Fruit fly (Drosophila melanogaster) whole organism, embryonic: ENCODE measurements around the gene CG5381.

Experiments used
- Abd-B ChIP-seq: fragments of 200-800 bp; sonication (Bioruptor generic); optimal IDR thresholded peaks from 2 replicates; lab custom pipeline; 2018; ENCODE audit warnings: missing biosample characterization, mild to moderate bottlenecking, missing genetic modification characterization, moderate library complexity
- CG11695 ChIP-seq: fragments of 200-800 bp; sonication (Bioruptor generic); IDR thresholded peaks from 3 replicates; pipeline ENCODE4 v1.3.6; 2022; ENCODE audit warnings: missing biosample characterization, missing genetic modification characterization
- CG12236 ChIP-seq: fragments of 200-800 bp; sonication (Bioruptor generic); optimal IDR thresholded peaks from 2 replicates; lab custom pipeline; 2016; ENCODE audit warnings: missing biosample characterization, missing genetic modification characterization
- CG12391 ChIP-seq: fragments of 200-800 bp; sonication (Bioruptor generic); optimal IDR thresholded peaks from 3 replicates; lab custom pipeline; 2018; ENCODE audit warnings: missing biosample characterization, mild to moderate bottlenecking, missing genetic modification characterization, moderate library complexity
- CG13296 ChIP-seq: fragments of 200-800 bp; sonication (Bioruptor generic); optimal IDR thresholded peaks from 3 replicates; lab custom pipeline; 2018; ENCODE audit warnings: missing biosample characterization, mild to moderate bottlenecking, missing genetic modification characterization
- CG13894 ChIP-seq: fragments of 200-800 bp; sonication (Bioruptor generic); optimal IDR thresholded peaks from 3 replicates; lab custom pipeline; 2018; ENCODE audit warnings: missing biosample characterization, mild to moderate bottlenecking, missing genetic modification characterization, moderate library complexity
- CG14860 ChIP-seq: fragments of 200-800 bp; sonication (Bioruptor generic); IDR thresholded peaks from 3 replicates; pipeline ENCODE4 v1.3.6; 2022; ENCODE audit warnings: missing biosample characterization, missing genetic modification characterization; ENCODE audit not compliant: partially characterized antibody
- CG14965 ChIP-seq: fragments of 200-800 bp; sonication (Bioruptor generic); optimal IDR thresholded peaks from 2 replicates; lab custom pipeline; 2016; ENCODE audit warnings: missing biosample characterization, missing genetic modification characterization, borderline replicate concordance
- CG15269 ChIP-seq: fragments of 200-800 bp; sonication (Bioruptor generic); optimal IDR thresholded peaks from 2 replicates; lab custom pipeline; 2018; ENCODE audit warnings: missing biosample characterization, mild to moderate bottlenecking, missing genetic modification characterization, moderate library complexity
- CG15514 ChIP-seq: fragments of 200-800 bp; sonication (Bioruptor generic); optimal IDR thresholded peaks from 3 replicates; lab custom pipeline; 2017; ENCODE audit warnings: missing biosample characterization, missing genetic modification characterization, mild to moderate bottlenecking, moderate library complexity, missing genetic modification reagents
- CG17829 ChIP-seq: fragments of 200-800 bp; optimal IDR thresholded peaks from 2 replicates; lab custom pipeline; 2019; ENCODE audit warnings: missing biosample characterization, mild to moderate bottlenecking, missing genetic modification characterization, moderate library complexity
- CG1832 ChIP-seq: fragments of 200-800 bp; sonication (Bioruptor generic); optimal IDR thresholded peaks from 2 replicates; lab custom pipeline; 2017; ENCODE audit warnings: missing biosample characterization, mild to moderate bottlenecking, missing genetic modification characterization, inconsistent platforms
- CG2116 ChIP-seq: fragments of 200-800 bp; sonication (Bioruptor generic); optimal IDR thresholded peaks from 3 replicates; lab custom pipeline; 2018; ENCODE audit warnings: missing biosample characterization, mild to moderate bottlenecking, missing genetic modification characterization
- CG3065 ChIP-seq: fragments of 200-800 bp; sonication (Bioruptor generic); optimal IDR thresholded peaks from 2 replicates; lab custom pipeline; 2016; ENCODE audit warnings: missing biosample characterization, missing genetic modification characterization
- CG31388 ChIP-seq: fragments of 200-800 bp; sonication (Bioruptor generic); optimal IDR thresholded peaks from 2 replicates; lab custom pipeline; 2016; ENCODE audit warnings: missing biosample characterization, missing genetic modification characterization
- CG3407 ChIP-seq: fragments of 200-800 bp; sonication (Bioruptor generic); optimal IDR thresholded peaks from 2 replicates; lab custom pipeline; 2018; ENCODE audit warnings: missing biosample characterization, mild to moderate bottlenecking, missing genetic modification characterization
- CG3847 ChIP-seq: fragments of 200-800 bp; sonication (Bioruptor generic); IDR thresholded peaks from 2 replicates; pipeline ENCODE4 v1.3.6; 2022; ENCODE audit warnings: missing biosample characterization, missing genetic modification characterization
- CG4282 ChIP-seq: fragments of 200-800 bp; sonication (Bioruptor generic); optimal IDR thresholded peaks from 2 replicates; lab custom pipeline; 2016; ENCODE audit warnings: missing biosample characterization, missing genetic modification characterization
- CG4707 ChIP-seq: fragments of 200-800 bp; sonication (Bioruptor generic); optimal IDR thresholded peaks from 2 replicates; lab custom pipeline; 2018; ENCODE audit warnings: missing biosample characterization, mild to moderate bottlenecking, missing genetic modification characterization, moderate library complexity
- CG6654 ChIP-seq: fragments of 200-800 bp; sonication (Bioruptor generic); optimal IDR thresholded peaks from 2 replicates; lab custom pipeline; 2017; ENCODE audit warnings: missing biosample characterization, mild to moderate bottlenecking, missing genetic modification characterization
- CG8290 ChIP-seq, 3 experiments: fragments of 200-800 bp; sonication (Bioruptor generic); optimal IDR thresholded peaks; 2 replicates each; lab custom pipeline; 2016 to 2019; ENCODE audit warnings: missing biosample characterization in 3 of 3, missing genetic modification characterization in 3 of 3, mild to moderate bottlenecking in 2 of 3, moderate library complexity in 1 of 3
- CG8359 ChIP-seq: fragments of 200-800 bp; sonication (Bioruptor generic); optimal IDR thresholded peaks from 2 replicates; lab custom pipeline; 2017; ENCODE audit warnings: missing biosample characterization, mild to moderate bottlenecking, missing genetic modification characterization, borderline replicate concordance
- CTCF ChIP-seq: fragments of 200-800 bp; sonication (Bioruptor generic); optimal IDR thresholded peaks from 2 replicates; lab custom pipeline; 2017; ENCODE audit warnings: missing biosample characterization, mild to moderate bottlenecking, missing genetic modification characterization, moderate library complexity
- Dll ChIP-seq: fragments of 200-800 bp; sonication (Bioruptor generic); IDR thresholded peaks from 4 replicates; pipeline ENCODE4 v1.3.6; 2022; ENCODE audit warnings: missing biosample characterization, missing genetic modification characterization; ENCODE audit not compliant: partially characterized antibody
- Eip74EF ChIP-seq, 2 experiments: fragments of 200-800 bp in 1 of 2; fragments of >200 bp in 1 of 2; sonication (Bioruptor generic) in 1 of 2; optimal IDR thresholded peaks; 2 replicates each; lab custom pipeline; 2017 to 2019; ENCODE audit warnings: missing biosample characterization in 2 of 2, missing genetic modification characterization in 2 of 2, mild to moderate bottlenecking in 1 of 2, moderate library complexity in 1 of 2
- H2.0 ChIP-seq: fragments of 200-800 bp; sonication (Bioruptor generic); IDR thresholded peaks from 2 replicates; pipeline ENCODE4 v1.3.6; 2022; ENCODE audit warnings: missing biosample characterization, missing genetic modification characterization
- MBD-R2 ChIP-seq: fragments of 200-800 bp; sonication (Bioruptor generic); IDR thresholded peaks from 2 replicates; pipeline ENCODE4 v1.3.6; 2022; ENCODE audit warnings: missing biosample characterization, missing genetic modification characterization
- MESR4 ChIP-seq: fragments of 200-800 bp; sonication (Bioruptor generic); optimal IDR thresholded peaks from 2 replicates; lab custom pipeline; 2018; ENCODE audit warnings: missing biosample characterization, mild to moderate bottlenecking, missing genetic modification characterization, moderate library complexity
- Nf-YC ChIP-seq: fragments of 200-800 bp; optimal IDR thresholded peaks from 3 replicates; lab custom pipeline; 2019; ENCODE audit warnings: missing biosample characterization, mild to moderate bottlenecking, missing genetic modification characterization, moderate library complexity
- Optix ChIP-seq: fragments of 200-800 bp; sonication (Bioruptor generic); IDR thresholded peaks from 3 replicates; pipeline ENCODE4 v1.3.6; 2022; ENCODE audit warnings: missing biosample characterization, missing genetic modification characterization
- Pdp1 ChIP-seq, 2 experiments: fragments of 200-800 bp; sonication (Bioruptor generic); optimal IDR thresholded peaks; 3 replicates each; lab custom pipeline; 2016; ENCODE audit warnings: missing biosample characterization in 2 of 2, missing genetic modification characterization in 2 of 2, mild to moderate bottlenecking in 1 of 2, moderate library complexity in 1 of 2
- Ptx1 ChIP-seq: fragments of 200-800 bp; sonication (Bioruptor generic); IDR thresholded peaks from 2 replicates; pipeline ENCODE4 v1.3.6; 2022; ENCODE audit warnings: missing biosample characterization, missing genetic modification characterization
- cato ChIP-seq: fragments of 200-800 bp; sonication (Bioruptor generic); optimal IDR thresholded peaks from 2 replicates; lab custom pipeline; 2016; ENCODE audit warnings: missing biosample characterization, missing genetic modification characterization, borderline replicate concordance
- crp ChIP-seq, 2 experiments: fragments of 200-800 bp; sonication (Bioruptor generic); optimal IDR thresholded peaks; 2 replicates in 1 of 2; 3 replicates in 1 of 2; lab custom pipeline; 2017; ENCODE audit warnings: missing biosample characterization in 2 of 2, missing genetic modification characterization in 2 of 2, mild to moderate bottlenecking in 1 of 2, moderate library complexity in 1 of 2
- ftz-f1 ChIP-seq: fragments of 200-800 bp; sonication (Bioruptor generic); optimal IDR thresholded peaks from 2 replicates; lab custom pipeline; 2016; ENCODE audit warnings: missing biosample characterization, missing genetic modification characterization
- grau ChIP-seq: fragments of 200-800 bp; optimal IDR thresholded peaks from 3 replicates; lab custom pipeline; 2019; ENCODE audit warnings: missing biosample characterization, mild to moderate bottlenecking, missing genetic modification characterization, moderate library complexity
- hbn ChIP-seq: fragments of 200-800 bp; sonication (Bioruptor generic); IDR thresholded peaks from 2 replicates; pipeline ENCODE4 v1.3.6; 2022; ENCODE audit warnings: missing biosample characterization, missing genetic modification characterization; ENCODE audit not compliant: partially characterized antibody
- pb ChIP-seq: fragments of 200-800 bp; sonication (Bioruptor generic); optimal IDR thresholded peaks from 3 replicates; lab custom pipeline; 2016; ENCODE audit warnings: missing biosample characterization, missing genetic modification characterization
- pros ChIP-seq: fragments of 200-800 bp; sonication (Bioruptor generic); optimal IDR thresholded peaks from 3 replicates; lab custom pipeline; 2019; ENCODE audit warnings: missing biosample characterization, mild to moderate bottlenecking, missing genetic modification characterization, moderate library complexity
- pzg ChIP-seq: fragments of 200-800 bp; sonication (Bioruptor generic); optimal IDR thresholded peaks from 3 replicates; lab custom pipeline; 2018; ENCODE audit warnings: missing biosample characterization, mild to moderate bottlenecking, missing genetic modification characterization, moderate library complexity
- sisA ChIP-seq: fragments of 200-800 bp; sonication (Bioruptor generic); IDR thresholded peaks from 2 replicates; pipeline ENCODE4 v1.3.6; 2022; ENCODE audit warnings: missing biosample characterization, missing genetic modification characterization
- sr ChIP-seq: fragments of 200-800 bp; sonication (Bioruptor generic); IDR thresholded peaks from 3 replicates; pipeline ENCODE4 v1.3.6; 2022; ENCODE audit warnings: missing biosample characterization, missing genetic modification characterization
- ssp ChIP-seq: fragments of 200-800 bp; sonication (Bioruptor generic); IDR thresholded peaks from 2 replicates; pipeline ENCODE4 v1.3.6; 2022; ENCODE audit warnings: missing biosample characterization, missing genetic modification characterization
- stwl ChIP-seq: fragments of 200-800 bp; sonication (Bioruptor generic); optimal IDR thresholded peaks from 3 replicates; lab custom pipeline; 2018; ENCODE audit warnings: missing biosample characterization, mild to moderate bottlenecking, missing genetic modification characterization, moderate library complexity
- usp ChIP-seq: fragments of >200 bp; optimal IDR thresholded peaks from 2 replicates; lab custom pipeline; 2017; ENCODE audit warnings: missing biosample characterization, missing genetic modification characterization
- wdn ChIP-seq: fragments of 200-800 bp; sonication (Bioruptor generic); IDR thresholded peaks from 2 replicates; pipeline ENCODE4 v1.3.6; 2022; ENCODE audit warnings: missing biosample characterization, missing genetic modification characterization
- z ChIP-seq: fragments of 200-800 bp; sonication (Bioruptor generic); IDR thresholded peaks from 3 replicates; pipeline ENCODE4 v1.3.6; 2022; ENCODE audit warnings: missing biosample characterization, missing genetic modification characterization
- zen2 ChIP-seq: fragments of 200-800 bp; sonication (Bioruptor generic); IDR thresholded peaks from 3 replicates; pipeline ENCODE4 v1.3.6; 2022; ENCODE audit warnings: missing biosample characterization, missing genetic modification characterization; ENCODE audit not compliant: partially characterized antibody

Gene CG5381

dm6 chr2L:10342471-10342870, 19.6 kb upstream of the CG5381 start, which contains the start of gene Sps2 (continued):
- TF ChIP-seq stwl (tag; lab: Kevin White, UChicago): peak; percentile 57
- TF ChIP-seq CG12236 (GFP tag; lab: Kevin White, UChicago): no peak
- peak; percentile 25 for TF ChIP-seq Nf-YC
- TF ChIP-seq Pdp1 (GFP tag; optimal IDR thresholded peaks at IDR 0.05; lab: Kevin White, UChicago): peak in 1 of 2 experiments; percentile 27
- peak; percentile 17; the same call in 1 of the 2 replicates for TF ChIP-seq ssp (GFP tag; lab: Robert Waterston, UW)
- TF ChIP-seq H2.0 (GFP tag; lab: Robert Waterston, UW): no peak
- no peak for TF ChIP-seq CG3065 (GFP tag; lab: Kevin White, UChicago)
- peak; percentile 26 for TF ChIP-seq grau
- TF ChIP-seq CG8290 (GFP tag; optimal IDR thresholded peaks at IDR 0.05; lab: Kevin White, UChicago): peak; percentile 48
- peak in 1 of 2 experiments; percentile 53 for TF ChIP-seq CG8290 (tag; optimal IDR thresholded peaks at IDR 0.05; lab: Kevin White, UChicago)
- TF ChIP-seq CG17829 (tag; lab: Kevin White, UChicago): peak; percentile 42
- peak; percentile 54 for TF ChIP-seq pzg (GFP tag; lab: Kevin White, UChicago)
- no peak for TF ChIP-seq sisA (GFP tag; lab: Robert Waterston, UW)
- peak; percentile 18 for TF ChIP-seq CG13296 (GFP tag; lab: Kevin White, UChicago)

- TF ChIP-seq wdn (no peak), CG4707 (GFP tag; lab: Kevin White, UChicago) (no peak), CG14965 (GFP tag; lab: Kevin White, UChicago) (no peak), CG3847 (GFP tag; lab: Robert Waterston, UW) (no peak), CG31388 (no peak), CTCF (GFP tag; lab: Kevin White, UChicago) (no peak), MESR4 (GFP tag; lab: Kevin White, UChicago) (peak; percentile 25), crp (GFP tag; optimal IDR thresholded peaks at IDR 0.05; lab: Kevin White, UChicago) (peak in 1 of 2 experiments; percentile 56), Ptx1 (no peak), Optix (GFP tag; lab: Robert Waterston, UW) (no peak), CG11695 (GFP tag; lab: Robert Waterston, UW) (no peak), CG12391 (tag; lab: Kevin White, UChicago) (peak; percentile 54), Abd-B (GFP tag; lab: Kevin White, UChicago) (no peak), MBD-R2 (GFP tag; lab: Robert Waterston, UW) (peak; percentile 66), Dll (GFP tag; lab: Robert Waterston, UW) (peak; percentile 64), z (GFP tag; lab: Robert Waterston, UW) (no peak), CG6654 (GFP tag; lab: Kevin White, UChicago) (no peak), CG1832 (GFP tag; lab: Kevin White, UChicago) (no peak), CG3407 (no peak), zen2 (GFP tag; lab: Robert Waterston, UW) (no peak), CG15514 (peak; percentile 37), CG8359 (no peak), sr (GFP tag; lab: Robert Waterston, UW) (no peak), usp (GFP tag; lab: Kevin White, UChicago) (no peak), CG13894 (tag; lab: Kevin White, UChicago) (peak; percentile 27), hbn (GFP tag; lab: Robert Waterston, UW) (peak; percentile 42; the same call in 1 of the 2 replicates), CG2116 (peak; percentile 39), CG4282 (no peak), pros (no peak), pb (no peak), cato (GFP tag; lab: Kevin White, UChicago) (no peak), ftz-f1 (no peak), CG13296 (GFP tag; lab: Kevin White, UChicago) (no peak), CG15269 (no peak), CG14860 (GFP tag; lab: Robert Waterston, UW) (no peak), Eip74EF (GFP tag; optimal IDR thresholded peaks at IDR 0.05; lab: Kevin White, UChicago) (no peak)
Observed at dm6 chr2L:10341405-10341804, 18.5 kb upstream of the CG5381 start, which contains the start of gene CG31715. Gene CG31715, plus strand, starts transcription at chr2L:10341616.
